Worm (Caenorhabditis elegans): Measurements from ENCODE around the gene rabx-5.
A peak's percentile ranks its signal among the peaks of the same experiment; 100 is the strongest.

The rabx-5 gene

ce11 chrIII:10599699-10600098, 5.5 kb upstream of the rabx-5 start (continued):
- TF ChIP-seq gei-17 (GFP tag; optimal IDR thresholded peaks at IDR 0.05) = no peak
- TF ChIP-seq hmg-1.2 (GFP tag; IDR thresholded peaks at IDR 0.05) = peak; percentile 49; the same call in 1 of the 2 replicates
- TF ChIP-seq cebp-1 (GFP tag; IDR thresholded peaks at IDR 0.05) = peak; percentile 59; the same call in 1 of the 2 replicates
- peak; percentile 92 for TF ChIP-seq cebp-1 (tag; optimal IDR thresholded peaks at IDR 0.05)
- peak; percentile 70 for TF ChIP-seq nhr-80 (tag; optimal IDR thresholded peaks at IDR 0.05)
- no peak for TF ChIP-seq nhr-27 (tag; optimal IDR thresholded peaks at IDR 0.05)
- TF ChIP-seq pha-4 (tag; optimal IDR thresholded peaks at IDR 0.05) = peak; percentile 32
- TF ChIP-seq ztf-22 (GFP tag; optimal IDR thresholded peaks at IDR 0.05) = no peak
- peak; percentile 4 for TF ChIP-seq F23B12.7 (tag; optimal IDR thresholded peaks at IDR 0.05; ENCODE audit: insufficient read depth)
- TF ChIP-seq D2030.7 (GFP tag; IDR thresholded peaks at IDR 0.05) = no peak
- peak; percentile 7; the same call in 1 of the 2 replicates for TF ChIP-seq rcor-1 (GFP tag; IDR thresholded peaks at IDR 0.05)
- peak; percentile 32; the same call in 1 of the 2 replicates for TF ChIP-seq egl-44 (GFP tag; IDR thresholded peaks at IDR 0.05)
- 0 out of 2 replicates have a peak, but pooled peaks have one; percentile 9 for TF ChIP-seq ceh-100 (GFP tag; IDR thresholded peaks at IDR 0.05)

DNA sequence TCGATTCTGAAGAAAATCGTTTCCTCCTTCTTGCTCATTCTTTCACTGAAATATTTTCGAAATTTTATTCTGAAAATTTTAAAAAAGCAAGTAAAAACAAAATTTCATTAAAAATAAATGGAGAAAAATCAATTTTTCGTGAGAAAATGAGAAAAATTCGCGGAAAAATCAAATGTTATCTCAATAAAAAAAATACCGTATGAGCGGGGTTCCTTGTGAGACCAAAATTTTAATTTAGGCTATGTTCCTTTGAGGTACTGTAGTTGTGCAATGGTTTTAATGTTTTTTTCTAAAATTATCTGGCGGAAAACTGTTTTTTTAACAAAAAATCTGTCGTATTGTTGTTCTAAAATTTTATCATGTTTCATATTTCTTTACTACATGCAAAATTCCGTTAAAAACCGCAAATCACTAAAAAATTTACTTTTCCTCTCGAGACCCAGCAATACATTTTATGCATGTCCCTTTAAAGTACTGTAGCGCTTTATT, 5.0 kb upstream of the rabx-5 start, which contains the start of gene epg-6:
epg-6 (minus strand) TSS at position 51 of the 489 bp plus-strand sequence.
- TF ChIP-seq snpc-1.3 (tag; optimal IDR thresholded peaks at IDR 0.05; ENCODE audit: insufficient read depth) = peak; percentile 58
- TF ChIP-seq bed-1 (GFP tag; IDR thresholded peaks at IDR 0.05) = no peak
- TF ChIP-seq egl-44 (GFP tag; IDR thresholded peaks at IDR 0.05) = no peak
- no peak for TF ChIP-seq C17E4.6 (GFP tag; IDR thresholded peaks at IDR 0.05)
- no peak for TF ChIP-seq Y53F4B.3 (GFP tag; IDR thresholded peaks at IDR 0.05)
- no peak for TF ChIP-seq K11D2.4 (GFP tag; IDR thresholded peaks at IDR 0.05)
- TF ChIP-seq F33H1.4 (GFP tag; IDR thresholded peaks at IDR 0.05) = peak; percentile 94
- 0 out of 2 replicates have a peak, but pooled peaks have one; percentile 28 for TF ChIP-seq hsf-1 (GFP tag; IDR thresholded peaks at IDR 0.05)
- TF ChIP-seq madf-10 (tag; optimal IDR thresholded peaks at IDR 0.05) = no peak
- no peak for TF ChIP-seq Y67H2A.10 (GFP tag; conservative IDR thresholded peaks at IDR 0.05)
- TF ChIP-seq zfh-2 (GFP tag; conservative IDR thresholded peaks at IDR 0.05) = no peak
- TF ChIP-seq lir-1 (GFP tag; conservative IDR thresholded peaks at IDR 0.05) = no peak
- no peak for TF ChIP-seq nfyb-1 (GFP tag; IDR thresholded peaks at IDR 0.05)
- no peak for TF ChIP-seq ztf-18 (tag; optimal IDR thresholded peaks at IDR 0.05)
- TF ChIP-seq Y79H2A.3 (GFP tag; conservative IDR thresholded peaks at IDR 0.05) = 0 out of 2 replicates have a peak, but pooled peaks have one; percentile 26
- no peak for TF ChIP-seq fkh-3 (tag; optimal IDR thresholded peaks at IDR 0.05)
- TF ChIP-seq lsy-27 (tag; optimal IDR thresholded peaks at IDR 0.05; ENCODE audit: borderline replicate concordance, insufficient read depth) = no peak
- TF ChIP-seq unc-62 (GFP tag; optimal IDR thresholded peaks at IDR 0.05) = no peak
- no peak for TF ChIP-seq ztf-25 (GFP tag; IDR thresholded peaks at IDR 0.05)
- TF ChIP-seq hmg-20 (GFP tag; IDR thresholded peaks at IDR 0.05) = no peak
- TF ChIP-seq ceh-79 (tag; optimal IDR thresholded peaks at IDR 0.05) = no peak
- no peak for TF ChIP-seq F23B12.7 (tag; optimal IDR thresholded peaks at IDR 0.05; ENCODE audit: insufficient read depth)
- TF ChIP-seq ceh-100 (GFP tag; IDR thresholded peaks at IDR 0.05) = no peak
- TF ChIP-seq snpc-1.1 (tag; optimal IDR thresholded peaks at IDR 0.05; ENCODE audit: insufficient read depth) = peak; percentile 17
- TF ChIP-seq attf-6 (GFP tag; IDR thresholded peaks at IDR 0.05) = no peak
- TF ChIP-seq T26A5.8 (tag; optimal IDR thresholded peaks at IDR 0.05) = no peak
- no peak for TF ChIP-seq F57C9.4 (tag; optimal IDR thresholded peaks at IDR 0.05)
- TF ChIP-seq ceh-58 (GFP tag; IDR thresholded peaks at IDR 0.05) = no peak
- TF ChIP-seq aptf-3 (GFP tag; IDR thresholded peaks at IDR 0.05) = no peak
- TF ChIP-seq B0261.1 (tag; optimal IDR thresholded peaks at IDR 0.05) = no peak
- no peak for TF ChIP-seq mcd-1 (GFP tag; IDR thresholded peaks at IDR 0.05)
- TF ChIP-seq pbrm-1 (GFP tag; IDR thresholded peaks at IDR 0.05) = no peak
- no peak for TF ChIP-seq egl-18 (GFP tag; IDR thresholded peaks at IDR 0.05)
- no peak for TF ChIP-seq Y56A3A.18 (GFP tag; IDR thresholded peaks at IDR 0.05)
- TF ChIP-seq nhr-120 (GFP tag; IDR thresholded peaks at IDR 0.05) = no peak
- peak; percentile 55 for TF ChIP-seq tlf-1 (GFP tag; optimal IDR thresholded peaks at IDR 0.05)
- no peak for TF ChIP-seq F49E8.2 (tag; optimal IDR thresholded peaks at IDR 0.05; ENCODE audit: insufficient read depth)
